Worm (Caenorhabditis elegans) whole organism, L1 larva: ENCODE measurements around the gene Y110A2AR.1.

ENCODE experiments used
- C16A3.4 ChIP-seq: fragments of 150-350 bp; optimal IDR thresholded peaks from 2 replicates; lab custom pipeline; 2014; ENCODE audit warnings: missing biosample characterization, missing genetic modification characterization
- F16B12.6 ChIP-seq: fragments of 150-350 bp; optimal IDR thresholded peaks from 2 replicates; lab custom pipeline; 2014; ENCODE audit warnings: missing biosample characterization, missing genetic modification characterization
- aha-1 ChIP-seq: fragments of 150-350 bp; optimal IDR thresholded peaks from 2 replicates; lab custom pipeline; 2014; ENCODE audit warnings: missing biosample characterization, missing genetic modification characterization
- alr-1 ChIP-seq: fragments of 200-800 bp; sonication (Bioruptor generic); optimal IDR thresholded peaks from 2 replicates; lab custom pipeline; 2018; ENCODE audit warnings: borderline replicate concordance, mild to moderate bottlenecking, missing genetic modification characterization, missing compliant biosample characterization
- aly-2 ChIP-seq: fragments of 150-350 bp; optimal IDR thresholded peaks from 2 replicates; lab custom pipeline; 2014; ENCODE audit warnings: missing biosample characterization, missing genetic modification characterization
- ama-1 ChIP-seq: fragments of 150-350 bp; optimal IDR thresholded peaks from 2 replicates; lab custom pipeline; 2014
- blmp-1 ChIP-seq: fragments of 150-350 bp; optimal IDR thresholded peaks from 2 replicates; lab custom pipeline; 2014; ENCODE audit warnings: missing biosample characterization, missing genetic modification characterization
- ceh-63 ChIP-seq: fragments of 200-800 bp; sonication (Bioruptor generic); optimal IDR thresholded peaks from 2 replicates; lab custom pipeline; 2018; ENCODE audit warnings: mild to moderate bottlenecking, missing genetic modification characterization, missing compliant biosample characterization
- ceh-8 ChIP-seq: fragments of 200-800 bp; sonication (Bioruptor generic); optimal IDR thresholded peaks from 2 replicates; lab custom pipeline; 2018; ENCODE audit warnings: mild to moderate bottlenecking, missing genetic modification characterization, moderate library complexity, missing compliant biosample characterization
- ceh-90 ChIP-seq: sonication (generic microtip); optimal IDR thresholded peaks from 2 replicates; lab custom pipeline; 2016; ENCODE audit warnings: missing genetic modification characterization, missing compliant biosample characterization
- dsc-1 ChIP-seq: sonication (generic microtip); optimal IDR thresholded peaks from 2 replicates; lab custom pipeline; 2016; ENCODE audit warnings: mild to moderate bottlenecking, missing genetic modification characterization, missing compliant biosample characterization
- efl-1 ChIP-seq, 4 experiments: fragments of 150-350 bp; optimal IDR thresholded peaks in 3 of 4; peaks in 1 of 4; 1 replicate in 1 of 4; 2 replicates in 3 of 4; lab custom pipeline; 2014; ENCODE audit warnings: missing biosample characterization in 2 of 4, missing genetic modification characterization in 2 of 4, missing genetic modification reagents in 2 of 4
- efl-3 ChIP-seq: fragments of 200-800 bp; sonication (Bioruptor generic); optimal IDR thresholded peaks from 2 replicates; lab custom pipeline; 2018; ENCODE audit warnings: mild to moderate bottlenecking, missing genetic modification characterization, missing compliant biosample characterization
- egl-13 ChIP-seq: sonication (generic microtip); optimal IDR thresholded peaks from 2 replicates; lab custom pipeline; 2016; ENCODE audit warnings: missing genotype, missing genetic modification reagents, missing genetic modification characterization, missing compliant biosample characterization
- egl-27 ChIP-seq, 2 experiments: fragments of 150-350 bp in 1 of 2; sonication (generic microtip); optimal IDR thresholded peaks; 3 replicates each; lab custom pipeline; 2017 to 2018; ENCODE audit warnings: missing biosample characterization in 2 of 2, missing genetic modification characterization in 2 of 2, missing genetic modification reagents in 2 of 2
- elt-2 ChIP-seq: sonication (generic microtip); optimal IDR thresholded peaks from 2 replicates; lab custom pipeline; 2016; ENCODE audit warnings: missing genetic modification characterization, mild to moderate bottlenecking, inconsistent platforms, missing compliant biosample characterization, missing genetic modification reagents
- elt-3 ChIP-seq, 6 experiments: fragments of 150-350 bp in 1 of 6; sonication (generic microtip); optimal IDR thresholded peaks; 2 replicates each; lab custom pipeline; 2017 to 2018; ENCODE audit warnings: missing biosample characterization in 6 of 6, missing genetic modification characterization in 6 of 6, inconsistent platforms in 1 of 6
- ets-5 ChIP-seq: fragments of 200-800 bp; sonication (Bioruptor generic); IDR thresholded peaks from 2 replicates; pipeline ENCODE4 v1.3.6; 2022; ENCODE audit warnings: missing genetic modification characterization, missing compliant biosample characterization
- fkh-10 ChIP-seq: sonication (generic microtip); optimal IDR thresholded peaks from 2 replicates; lab custom pipeline; 2017; ENCODE audit warnings: missing biosample characterization, missing genetic modification reagents, missing genetic modification characterization
- fkh-4 ChIP-seq: sonication (generic microtip); optimal IDR thresholded peaks from 2 replicates; lab custom pipeline; 2016; ENCODE audit warnings: missing compliant biosample characterization, missing genetic modification characterization, borderline replicate concordance
- fkh-8 ChIP-seq: sonication (generic microtip); optimal IDR thresholded peaks from 2 replicates; lab custom pipeline; 2016; ENCODE audit warnings: mild to moderate bottlenecking, missing genetic modification characterization, missing compliant biosample characterization
- fos-1 ChIP-seq: fragments of 150-350 bp; optimal IDR thresholded peaks from 2 replicates; lab custom pipeline; 2014; ENCODE audit warnings: missing biosample characterization, missing genetic modification characterization
- grh-1 ChIP-seq: fragments of 200-800 bp; sonication (Bioruptor generic); IDR thresholded peaks from 2 replicates; pipeline ENCODE4 v1.3.6; 2022; ENCODE audit warnings: missing genetic modification reagents, missing genetic modification characterization, missing compliant biosample characterization
- lin-13 ChIP-seq: fragments of 150-350 bp; optimal IDR thresholded peaks from 2 replicates; lab custom pipeline; 2014; ENCODE audit warnings: missing biosample characterization, missing genetic modification reagents, missing genetic modification characterization
- lir-3 ChIP-seq: sonication (generic microtip); optimal IDR thresholded peaks from 2 replicates; lab custom pipeline; 2016; ENCODE audit warnings: mild to moderate bottlenecking, missing genetic modification characterization, moderate library complexity, missing compliant biosample characterization; ENCODE audit not compliant: poor library complexity
- mab-9 ChIP-seq: fragments of 200-800 bp; sonication (Bioruptor generic); IDR thresholded peaks from 2 replicates; pipeline ENCODE4 v1.3.6; 2022; ENCODE audit warnings: missing genetic modification reagents, missing genetic modification characterization, missing compliant biosample characterization
- mdl-1 ChIP-seq, 2 experiments: fragments of 150-350 bp; optimal IDR thresholded peaks; 2 replicates each; lab custom pipeline; 2014 to 2017; ENCODE audit warnings: missing biosample characterization in 2 of 2, missing genetic modification characterization in 2 of 2, inconsistent platforms in 1 of 2
- mep-1 ChIP-seq: fragments of 150-350 bp; optimal IDR thresholded peaks from 2 replicates; lab custom pipeline; 2014; ENCODE audit warnings: missing biosample characterization, missing genetic modification characterization
- nhr-11 ChIP-seq: fragments of 150-350 bp; optimal IDR thresholded peaks from 2 replicates; lab custom pipeline; 2014; ENCODE audit warnings: missing biosample characterization, missing genetic modification characterization
- nhr-19 ChIP-seq: fragments of 200-800 bp; sonication (Bioruptor generic); conservative IDR thresholded peaks from 2 replicates; pipeline ENCODE4 v1.3.6; 2022; ENCODE audit warnings: missing genetic modification characterization, missing compliant biosample characterization
- nhr-20 ChIP-seq: sonication (generic microtip); optimal IDR thresholded peaks from 2 replicates; lab custom pipeline; 2016; ENCODE audit warnings: mild to moderate bottlenecking, missing genetic modification characterization, missing compliant biosample characterization
- nhr-237 ChIP-seq: fragments of 150-350 bp; optimal IDR thresholded peaks from 2 replicates; lab custom pipeline; 2014; ENCODE audit warnings: missing biosample characterization, missing genetic modification characterization
- nhr-28 ChIP-seq: fragments of 150-350 bp; optimal IDR thresholded peaks from 2 replicates; lab custom pipeline; 2014; ENCODE audit warnings: missing biosample characterization, missing genetic modification characterization
- nhr-47 ChIP-seq: sonication (generic microtip); optimal IDR thresholded peaks from 2 replicates; lab custom pipeline; 2016; ENCODE audit warnings: mild to moderate bottlenecking, missing genetic modification characterization, moderate library complexity, missing compliant biosample characterization
- nhr-71 ChIP-seq: sonication (generic microtip); optimal IDR thresholded peaks from 2 replicates; lab custom pipeline; 2016; ENCODE audit warnings: mild to moderate bottlenecking, missing genetic modification characterization, moderate library complexity, missing compliant biosample characterization
- nhr-76 ChIP-seq: sonication (generic microtip); optimal IDR thresholded peaks from 2 replicates; lab custom pipeline; 2017; ENCODE audit warnings: missing biosample characterization, missing genetic modification characterization
- nhr-77 ChIP-seq: fragments of 150-350 bp; optimal IDR thresholded peaks from 2 replicates; lab custom pipeline; 2014; ENCODE audit warnings: missing biosample characterization, missing genetic modification characterization
- nhr-90 ChIP-seq: sonication (generic microtip); optimal IDR thresholded peaks from 2 replicates; lab custom pipeline; 2016; ENCODE audit warnings: mild to moderate bottlenecking, missing genetic modification characterization, missing compliant biosample characterization; ENCODE audit not compliant: poor library complexity
- pag-3 ChIP-seq: sonication (generic microtip); optimal IDR thresholded peaks from 2 replicates; lab custom pipeline; 2017; ENCODE audit warnings: missing genetic modification characterization, mild to moderate bottlenecking, missing compliant biosample characterization, antibody characterized with exemption, borderline replicate concordance; ENCODE audit not compliant: insufficient read depth
- pax-3 ChIP-seq: fragments of 200-800 bp; sonication (Bioruptor generic); optimal IDR thresholded peaks from 2 replicates; lab custom pipeline; 2018; ENCODE audit warnings: mild to moderate bottlenecking, missing genetic modification characterization, moderate library complexity, missing compliant biosample characterization
- rnt-1 ChIP-seq: sonication (generic microtip); optimal IDR thresholded peaks from 2 replicates; lab custom pipeline; 2016; ENCODE audit warnings: mild to moderate bottlenecking, missing genetic modification characterization, moderate library complexity, missing compliant biosample characterization
- skn-1 ChIP-seq: fragments of 150-350 bp; optimal IDR thresholded peaks from 2 replicates; lab custom pipeline; 2014; ENCODE audit warnings: missing biosample characterization, missing genetic modification characterization
- snpc-4 ChIP-seq: fragments of 150-350 bp; optimal IDR thresholded peaks from 2 replicates; lab custom pipeline; 2014; ENCODE audit warnings: missing biosample characterization, missing genetic modification characterization
- sptf-1 ChIP-seq: fragments of 150-350 bp; optimal IDR thresholded peaks from 2 replicates; lab custom pipeline; 2014; ENCODE audit warnings: missing biosample characterization, missing genetic modification characterization
- sup-37 ChIP-seq: fragments of 200-800 bp; sonication (Bioruptor generic); optimal IDR thresholded peaks from 2 replicates; lab custom pipeline; 2018; ENCODE audit warnings: mild to moderate bottlenecking, missing genetic modification characterization, missing compliant biosample characterization
- tbx-2 ChIP-seq: sonication (generic microtip); optimal IDR thresholded peaks from 2 replicates; lab custom pipeline; 2016; ENCODE audit warnings: missing genetic modification characterization, missing compliant biosample characterization
- unc-130 ChIP-seq: fragments of 150-350 bp; optimal IDR thresholded peaks from 2 replicates; lab custom pipeline; 2017; ENCODE audit warnings: missing biosample characterization, missing genetic modification characterization, inconsistent platforms
- unc-30 ChIP-seq: sonication (generic microtip); optimal IDR thresholded peaks from 2 replicates; lab custom pipeline; 2017; ENCODE audit warnings: missing biosample characterization, missing genetic modification characterization
- unc-62 ChIP-seq: fragments of 150-350 bp; optimal IDR thresholded peaks from 2 replicates; lab custom pipeline; 2014; ENCODE audit warnings: missing biosample characterization, missing genetic modification reagents, missing genetic modification characterization
- unc-98 ChIP-seq: fragments of 200-800 bp; sonication (Bioruptor generic); IDR thresholded peaks from 2 replicates; pipeline ENCODE4 v1.3.6; 2022; ENCODE audit warnings: missing genetic modification characterization, missing compliant biosample characterization
- xbp-1 ChIP-seq: sonication (generic microtip); optimal IDR thresholded peaks from 2 replicates; lab custom pipeline; 2016; ENCODE audit warnings: missing genetic modification characterization, missing compliant biosample characterization
- ztf-11 ChIP-seq, 2 experiments: sonication (generic microtip); optimal IDR thresholded peaks; 2 replicates each; lab custom pipeline; 2016 to 2017; ENCODE audit warnings: missing genetic modification characterization in 2 of 2, missing biosample characterization in 1 of 2, missing compliant biosample characterization in 1 of 2

The Y110A2AR.1 gene

DNA sequence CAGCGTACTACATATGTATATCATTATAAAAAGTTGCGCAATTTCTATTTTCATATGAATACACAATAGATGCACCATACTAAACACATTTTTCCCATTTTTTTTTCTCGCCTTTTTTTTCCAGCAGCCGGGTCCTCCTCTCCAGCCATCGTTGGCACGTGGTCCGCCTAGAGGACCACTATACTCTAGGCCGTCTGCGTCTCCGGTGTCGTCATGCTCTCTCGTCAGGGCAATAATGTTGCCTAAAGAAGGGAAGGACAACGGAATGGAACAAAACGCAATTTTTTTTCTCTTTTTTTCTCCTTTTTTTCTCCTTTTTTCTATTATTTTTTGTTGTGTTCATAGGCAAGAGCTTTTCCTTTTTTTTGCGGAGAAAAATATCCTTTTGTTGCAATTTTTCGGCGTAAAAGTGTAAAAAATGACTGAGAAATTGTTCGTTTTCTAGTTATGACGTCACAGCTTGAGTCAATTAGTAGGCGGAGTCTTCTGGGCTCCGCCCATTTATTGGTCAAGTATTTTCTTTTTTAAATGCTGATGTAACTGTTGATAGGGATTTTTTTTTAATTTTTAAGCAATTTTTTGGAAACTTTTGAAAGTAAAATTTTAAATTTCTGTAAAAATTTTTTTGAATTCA, 43.1 kb downstream of the Y110A2AR.1 start (continued):
- TF ChIP-seq fkh-8 (tag; lab: Kevin White, UChicago), result peak; percentile 29
- no peak for TF ChIP-seq ceh-63
- no peak for TF ChIP-seq aly-2 (tag; lab: Kevin White, UChicago)
- no peak for TF ChIP-seq unc-130
- no peak for TF ChIP-seq rnt-1 (tag; lab: Kevin White, UChicago)
- no peak for TF ChIP-seq grh-1 (GFP tag; lab: Robert Waterston, UW)
- TF ChIP-seq aha-1 (tag; lab: Kevin White, UChicago), result no peak
- TF ChIP-seq ztf-11 (tag; optimal IDR thresholded peaks at IDR 0.05; lab: Kevin White, UChicago), result no peak
- TF ChIP-seq ceh-90, result no peak
- TF ChIP-seq sptf-1, result no peak
- no peak for TF ChIP-seq nhr-90 (tag; lab: Kevin White, UChicago)
- no peak for TF ChIP-seq xbp-1 (tag; lab: Kevin White, UChicago)
- TF ChIP-seq elt-2, result no peak
- TF ChIP-seq sup-37, result no peak
- TF ChIP-seq nhr-47, result no peak
- no peak for TF ChIP-seq fkh-4 (tag; lab: Kevin White, UChicago)
- no peak for TF ChIP-seq skn-1 (tag; lab: Kevin White, UChicago)
- TF ChIP-seq unc-98 (GFP tag; lab: Robert Waterston, UW), result no peak
- TF ChIP-seq pax-3 (tag; lab: Kevin White, UChicago), result no peak
- no peak for TF ChIP-seq efl-3 (GFP tag; lab: Kevin White, UChicago)
- no peak for TF ChIP-seq mep-1 (tag; lab: Kevin White, UChicago)
- no peak for TF ChIP-seq unc-30 (tag; lab: Kevin White, UChicago)
- no peak for TF ChIP-seq nhr-19
- no peak for TF ChIP-seq lir-3 (tag; lab: Kevin White, UChicago)
- no peak for TF ChIP-seq blmp-1 (tag; lab: Kevin White, UChicago)
- peak; percentile 85 for TF ChIP-seq fkh-10 (GFP tag; lab: Kevin White, UChicago)
- no peak for TF ChIP-seq unc-62 (GFP tag; lab: Kevin White, UChicago)
- no peak for TF ChIP-seq C16A3.4 (tag; lab: Kevin White, UChicago)
- TF ChIP-seq nhr-237 (tag; lab: Kevin White, UChicago), result no peak
- TF ChIP-seq lin-13 (GFP tag; lab: Kevin White, UChicago), result no peak
- TF ChIP-seq nhr-76 (tag; lab: Kevin White, UChicago), result no peak
- no peak for TF ChIP-seq dsc-1
- TF ChIP-seq nhr-77 (tag; lab: Kevin White, UChicago), result no peak
- no peak for TF ChIP-seq nhr-11 (tag; lab: Kevin White, UChicago)
- TF ChIP-seq nhr-28 (tag; lab: Kevin White, UChicago), result no peak
- no peak for TF ChIP-seq egl-13 (tag; lab: Kevin White, UChicago)
- TF ChIP-seq fos-1 (tag; lab: Kevin White, UChicago), result no peak
- TF ChIP-seq alr-1 (tag; lab: Kevin White, UChicago), result no peak
- TF ChIP-seq snpc-4 (tag; lab: Kevin White, UChicago), result no peak
- no peak for TF ChIP-seq egl-27 (tag; optimal IDR thresholded peaks at IDR 0.05; lab: Kevin White, UChicago)
- peak; percentile 36 for TF ChIP-seq ceh-8
- TF ChIP-seq efl-1 (optimal IDR thresholded peaks at IDR 0.05; lab: Kevin White, UChicago), result peak; percentile 32 to 38
- TF ChIP-seq efl-1 (GFP tag; optimal IDR thresholded peaks at IDR 0.05 in 1 of 2; lab: Kevin White, UChicago), result no peak
- TF ChIP-seq nhr-71 (tag; lab: Kevin White, UChicago), result no peak
- no peak for TF ChIP-seq elt-3 (tag; optimal IDR thresholded peaks at IDR 0.05; lab: Kevin White, UChicago)
- TF ChIP-seq ama-1 (lab: Kevin White, UChicago), result no peak
- TF ChIP-seq F16B12.6 (tag; lab: Kevin White, UChicago), result no peak
- TF ChIP-seq pag-3 (tag; lab: Kevin White, UChicago), result no peak
- no peak for TF ChIP-seq ets-5 (GFP tag; lab: Robert Waterston, UW)
- TF ChIP-seq nhr-20, result peak; percentile 71
- TF ChIP-seq mdl-1 (tag; optimal IDR thresholded peaks at IDR 0.05; lab: Kevin White, UChicago), result peak; percentile 51 to 63
- 0 out of 2 replicates have a peak, but pooled peaks have one; percentile 32 for TF ChIP-seq mab-9
- TF ChIP-seq tbx-2 (tag; lab: Kevin White, UChicago), result peak; percentile 38
